Worm (Caenorhabditis elegans): ENCODE results near the gene tat-1.

The tat-1 gene

ce11 chrIII:12366989-12367557, 54.4 kb downstream of the tat-1 start, which contains the start of gene Y75B8A.33 (continued):
- no peak for TF ChIP-seq F22D6.2 (tag; optimal IDR thresholded peaks at IDR 0.05)
- no peak for TF ChIP-seq snpc-4 (GFP tag; optimal IDR thresholded peaks at IDR 0.05)
- no peak for TF ChIP-seq snpc-4 (tag; optimal IDR thresholded peaks at IDR 0.05)
- TF ChIP-seq ztf-6 (GFP tag; IDR thresholded peaks at IDR 0.05): no peak
- no peak for TF ChIP-seq K12H6.12 (tag; optimal IDR thresholded peaks at IDR 0.05)
- no peak for TF ChIP-seq F57A8.1 (GFP tag; optimal IDR thresholded peaks at IDR 0.05)
- no peak for TF ChIP-seq mel-28 (tag; optimal IDR thresholded peaks at IDR 0.05; ENCODE audit: borderline replicate concordance)
- no peak for TF ChIP-seq egrh-3 (GFP tag; IDR thresholded peaks at IDR 0.05)
- TF ChIP-seq ZK185.1 (tag; optimal IDR thresholded peaks at IDR 0.05; ENCODE audit: poor library complexity, severe bottlenecking): peak; percentile 35
- TF ChIP-seq efl-1 (GFP tag; optimal IDR thresholded peaks at IDR 0.05): peak; percentile 86
- TF ChIP-seq ztf-28 (GFP tag; IDR thresholded peaks at IDR 0.05): no peak
- TF ChIP-seq Y53G8AR.9 (GFP tag; conservative IDR thresholded peaks at IDR 0.05): 0 out of 2 replicates have a peak, but pooled peaks have one; percentile 46
- no peak for TF ChIP-seq bed-1 (GFP tag; IDR thresholded peaks at IDR 0.05)
- TF ChIP-seq nfyb-1 (GFP tag; IDR thresholded peaks at IDR 0.05): no peak
- TF ChIP-seq let-526 (GFP tag; IDR thresholded peaks at IDR 0.05): no peak
- TF ChIP-seq ceh-58 (GFP tag; IDR thresholded peaks at IDR 0.05): no peak
- TF ChIP-seq repo-1 (tag; optimal IDR thresholded peaks at IDR 0.05): no peak
- TF ChIP-seq tlf-1 (GFP tag; optimal IDR thresholded peaks at IDR 0.05): peak; percentile 5
- TF ChIP-seq sdz-38 (tag; optimal IDR thresholded peaks at IDR 0.05): no peak
- no peak for TF ChIP-seq ztf-18 (tag; optimal IDR thresholded peaks at IDR 0.05)
- TF ChIP-seq hrde-1 (tag; optimal IDR thresholded peaks at IDR 0.05; ENCODE audit: borderline replicate concordance): peak; percentile 35
- TF ChIP-seq nfya-2 (GFP tag; IDR thresholded peaks at IDR 0.05): no peak
- TF ChIP-seq hsf-1 (GFP tag; IDR thresholded peaks at IDR 0.05): 0 out of 2 replicates have a peak, but pooled peaks have one; percentile 14
- no peak for TF ChIP-seq cebp-2 (GFP tag; IDR thresholded peaks at IDR 0.05)
- TF ChIP-seq D2030.7 (GFP tag; IDR thresholded peaks at IDR 0.05): peak; percentile 44; the same call in 1 of the 2 replicates
- TF ChIP-seq lsl-1 (GFP tag; optimal IDR thresholded peaks at IDR 0.05): peak; percentile 86
- TF ChIP-seq die-1 (tag; optimal IDR thresholded peaks at IDR 0.05): no peak
- TF ChIP-seq rec-8 (tag; optimal IDR thresholded peaks at IDR 0.05): no peak
- no peak for TF ChIP-seq cebp-1 (GFP tag; IDR thresholded peaks at IDR 0.05)
- no peak for TF ChIP-seq cebp-1 (tag; optimal IDR thresholded peaks at IDR 0.05)
- no peak for TF ChIP-seq ztf-26 (tag; optimal IDR thresholded peaks at IDR 0.05)
- no peak for TF ChIP-seq attf-5 (GFP tag; optimal IDR thresholded peaks at IDR 0.05)
- peak; percentile 78 for TF ChIP-seq xnd-1 (tag; optimal IDR thresholded peaks at IDR 0.05)
- TF ChIP-seq F55B11.4 (tag; optimal IDR thresholded peaks at IDR 0.05; ENCODE audit: borderline replicate concordance, insufficient read depth): no peak
- no peak for TF ChIP-seq F52B5.7 (tag; optimal IDR thresholded peaks at IDR 0.05)
- no peak for TF ChIP-seq Y67H2A.10 (GFP tag; conservative IDR thresholded peaks at IDR 0.05)
- TF ChIP-seq tbp1 (GFP tag; optimal IDR thresholded peaks at IDR 0.05): no peak
- no peak for TF ChIP-seq nhr-90 (tag; optimal IDR thresholded peaks at IDR 0.05)
- no peak for TF ChIP-seq mxl-1 (tag; optimal IDR thresholded peaks at IDR 0.05)
- TF ChIP-seq nhr-27 (tag; optimal IDR thresholded peaks at IDR 0.05): no peak
- peak; percentile 29 for TF ChIP-seq him-1 (tag; optimal IDR thresholded peaks at IDR 0.05)
- no peak for TF ChIP-seq lsy-27 (tag; optimal IDR thresholded peaks at IDR 0.05; ENCODE audit: borderline replicate concordance, insufficient read depth)
- TF ChIP-seq aptf-3 (GFP tag; IDR thresholded peaks at IDR 0.05): no peak
- no peak for TF ChIP-seq T07F8.4 (tag; optimal IDR thresholded peaks at IDR 0.05)
- no peak for TF ChIP-seq ekl-4 (GFP tag; IDR thresholded peaks at IDR 0.05)
- TF ChIP-seq F57C9.4 (tag; optimal IDR thresholded peaks at IDR 0.05): no peak
- TF ChIP-seq hmg-20 (GFP tag; IDR thresholded peaks at IDR 0.05): no peak
- TF ChIP-seq hlh-12 (tag; optimal IDR thresholded peaks at IDR 0.05): no peak
- peak; percentile 25 for TF ChIP-seq dpl-1 (GFP tag; optimal IDR thresholded peaks at IDR 0.05)

All from whole organism, young adult.